Fruit fly (Drosophila melanogaster) whole organism, prepupa: ENCODE results near the gene CG31689.
A peak's percentile ranks its signal among the peaks of the same experiment; 100 is the strongest.

Source experiments
- Blimp-1 ChIP-seq: fragments of 200-800 bp; sonication (Bioruptor generic); optimal IDR thresholded peaks from 3 replicates; lab custom pipeline; 2017; ENCODE audit warnings: missing biosample characterization, missing genetic modification characterization, mild to moderate bottlenecking, moderate library complexity, missing genetic modification reagents
- CG11294 ChIP-seq: fragments of 200-800 bp; sonication (Bioruptor generic); IDR thresholded peaks from 2 replicates; pipeline ENCODE4 v1.3.6; 2022; ENCODE audit warnings: missing biosample characterization, missing genetic modification characterization
- CG11902 ChIP-seq: fragments of 200-800 bp; sonication (Bioruptor generic); optimal IDR thresholded peaks from 3 replicates; lab custom pipeline; 2016; ENCODE audit warnings: missing biosample characterization, missing genetic modification characterization
- CG15336 ChIP-seq: fragments of 200-800 bp; sonication (Bioruptor generic); IDR thresholded peaks from 2 replicates; pipeline ENCODE4 v1.3.6; 2022; ENCODE audit warnings: missing biosample characterization, missing genetic modification characterization
- CG1621 ChIP-seq: fragments of 200-800 bp; sonication (Bioruptor generic); optimal IDR thresholded peaks from 3 replicates; lab custom pipeline; 2018; ENCODE audit warnings: missing biosample characterization, mild to moderate bottlenecking, missing genetic modification characterization
- CG16779 ChIP-seq: fragments of 200-800 bp; sonication (Bioruptor generic); optimal IDR thresholded peaks from 3 replicates; lab custom pipeline; 2017; ENCODE audit warnings: missing biosample characterization, mild to moderate bottlenecking, missing genetic modification characterization
- CG32006 ChIP-seq: fragments of 200-800 bp; sonication (Bioruptor generic); optimal IDR thresholded peaks from 3 replicates; lab custom pipeline; 2017; ENCODE audit warnings: missing biosample characterization, mild to moderate bottlenecking, missing genetic modification characterization
- CG4318 ChIP-seq: fragments of 200-800 bp; sonication (Bioruptor generic); optimal IDR thresholded peaks from 3 replicates; lab custom pipeline; 2017; ENCODE audit warnings: missing biosample characterization, mild to moderate bottlenecking, missing genetic modification characterization
- CG6163 ChIP-seq: fragments of 200-800 bp; sonication (Bioruptor generic); IDR thresholded peaks from 3 replicates; pipeline ENCODE4 v1.3.6; 2022; ENCODE audit warnings: missing biosample characterization, missing genetic modification characterization
- CG6276 ChIP-seq: fragments of 200-800 bp; sonication (Bioruptor generic); optimal IDR thresholded peaks from 2 replicates; lab custom pipeline; 2017; ENCODE audit warnings: missing biosample characterization, mild to moderate bottlenecking, missing genetic modification characterization
- CG6854 ChIP-seq: fragments of 200-800 bp; sonication (Bioruptor generic); optimal IDR thresholded peaks from 2 replicates; lab custom pipeline; 2017; ENCODE audit warnings: missing biosample characterization, mild to moderate bottlenecking, missing genetic modification characterization
- CG7368 ChIP-seq: fragments of 200-800 bp; sonication (Bioruptor generic); optimal IDR thresholded peaks from 3 replicates; lab custom pipeline; 2016; ENCODE audit warnings: missing biosample characterization, missing genetic modification characterization
- CG8319 ChIP-seq: fragments of 200-800 bp; sonication (Bioruptor generic); optimal IDR thresholded peaks from 3 replicates; lab custom pipeline; 2016; ENCODE audit warnings: missing biosample characterization, missing genetic modification characterization
- CG9139 ChIP-seq: fragments of 200-800 bp; sonication (Bioruptor generic); optimal IDR thresholded peaks from 3 replicates; lab custom pipeline; 2017; ENCODE audit warnings: missing biosample characterization, mild to moderate bottlenecking, missing genetic modification characterization
- Eip78C ChIP-seq: fragments of 200-800 bp; sonication (Bioruptor generic); peaks from one replicate; lab custom pipeline; 2016; ENCODE audit warnings: missing biosample characterization, missing genetic modification characterization
- Eip93F ChIP-seq: fragments of 200-800 bp; sonication (Bioruptor generic); optimal IDR thresholded peaks from 2 replicates; lab custom pipeline; 2016; ENCODE audit warnings: missing biosample characterization, mild to moderate bottlenecking, missing genetic modification characterization
- Ets21C ChIP-seq: fragments of 200-800 bp; sonication (Bioruptor generic); optimal IDR thresholded peaks from 3 replicates; lab custom pipeline; 2016; ENCODE audit warnings: missing biosample characterization, missing genetic modification characterization
- Ets96B ChIP-seq: fragments of 200-800 bp; optimal IDR thresholded peaks from 2 replicates; lab custom pipeline; 2019; ENCODE audit warnings: missing biosample characterization, mild to moderate bottlenecking, missing genetic modification characterization, moderate library complexity
- Gug ChIP-seq: fragments of 200-800 bp; sonication (Bioruptor generic); IDR thresholded peaks from 2 replicates; pipeline ENCODE4 v1.3.6; 2022; ENCODE audit warnings: missing biosample characterization, missing genetic modification characterization
- Hr39 ChIP-seq: fragments of 200-800 bp; sonication (Bioruptor generic); optimal IDR thresholded peaks from 2 replicates; lab custom pipeline; 2016; ENCODE audit warnings: missing biosample characterization, missing genetic modification characterization
- Hr4 ChIP-seq: fragments of 200-800 bp; sonication (Bioruptor generic); optimal IDR thresholded peaks from 3 replicates; lab custom pipeline; 2016; ENCODE audit warnings: missing biosample characterization, missing genetic modification characterization
- Lpt ChIP-seq: fragments of 200-800 bp; sonication (Bioruptor generic); optimal IDR thresholded peaks from 3 replicates; lab custom pipeline; 2016; ENCODE audit warnings: missing biosample characterization, missing genetic modification characterization
- Met ChIP-seq: fragments of 200-800 bp; sonication (Bioruptor generic); optimal IDR thresholded peaks from 3 replicates; lab custom pipeline; 2016; ENCODE audit warnings: missing biosample characterization, missing genetic modification characterization
- OdsH ChIP-seq: fragments of 200-800 bp; sonication (Bioruptor generic); optimal IDR thresholded peaks from 3 replicates; lab custom pipeline; 2016; ENCODE audit warnings: missing biosample characterization, missing genetic modification characterization
- Smox ChIP-seq: fragments of 200-800 bp; sonication (Bioruptor generic); optimal IDR thresholded peaks from 3 replicates; lab custom pipeline; 2016; ENCODE audit warnings: missing biosample characterization, missing genetic modification characterization
- Sox14 ChIP-seq: fragments of 200-800 bp; sonication (Bioruptor generic); optimal IDR thresholded peaks from 3 replicates; lab custom pipeline; 2016; ENCODE audit warnings: missing biosample characterization, missing genetic modification characterization
- dac ChIP-seq: fragments of 200-800 bp; sonication (Bioruptor generic); optimal IDR thresholded peaks from 2 replicates; lab custom pipeline; 2017; ENCODE audit warnings: missing biosample characterization, mild to moderate bottlenecking, missing genetic modification characterization
- eg ChIP-seq: fragments of 200-800 bp; sonication (Bioruptor generic); IDR thresholded peaks from 3 replicates; pipeline ENCODE4 v1.3.6; 2022; ENCODE audit warnings: missing biosample characterization, missing genetic modification characterization
- fd59A ChIP-seq: fragments of 200-800 bp; sonication (Bioruptor generic); optimal IDR thresholded peaks from 2 replicates; lab custom pipeline; 2017; ENCODE audit warnings: missing biosample characterization, mild to moderate bottlenecking, missing genetic modification characterization, missing genetic modification reagents
- lz ChIP-seq: fragments of 200-800 bp; sonication (Bioruptor generic); optimal IDR thresholded peaks from 3 replicates; lab custom pipeline; 2016; ENCODE audit warnings: missing biosample characterization, missing genetic modification characterization
- net ChIP-seq: fragments of 200-800 bp; sonication (Bioruptor generic); optimal IDR thresholded peaks from 3 replicates; lab custom pipeline; 2016; ENCODE audit warnings: missing biosample characterization, missing genetic modification characterization
- pdm3 ChIP-seq: fragments of 200-800 bp; sonication (Bioruptor generic); optimal IDR thresholded peaks from 3 replicates; lab custom pipeline; 2016; ENCODE audit warnings: missing biosample characterization, missing genetic modification characterization
- salr ChIP-seq, 2 experiments: fragments of 200-800 bp; sonication (Bioruptor generic); optimal IDR thresholded peaks; 3 replicates each; lab custom pipeline; 2016 to 2018; ENCODE audit warnings: missing biosample characterization in 2 of 2, missing genetic modification characterization in 2 of 2, mild to moderate bottlenecking in 1 of 2
- svp ChIP-seq: fragments of 200-800 bp; sonication (Bioruptor generic); peaks from one replicate; lab custom pipeline; 2016; ENCODE audit warnings: missing biosample characterization, missing genetic modification characterization
- topi ChIP-seq: fragments of 200-800 bp; sonication (Bioruptor generic); optimal IDR thresholded peaks from 3 replicates; lab custom pipeline; 2016; ENCODE audit warnings: missing biosample characterization, missing genetic modification characterization
- vri ChIP-seq: fragments of 200-800 bp; sonication (Bioruptor generic); optimal IDR thresholded peaks from 3 replicates; lab custom pipeline; 2016; ENCODE audit warnings: missing biosample characterization, mild to moderate bottlenecking, missing genetic modification characterization

CG31689 gene

dm6 chr2L:2752460-2753411, 27.3 kb downstream of the CG31689 start, which contains the start of gene Pgk (continued):
- TF ChIP-seq CG6854 (GFP tag; lab: Kevin White, UChicago) = peak; percentile 93
- peak; percentile 69 for TF ChIP-seq CG16779
- peak; percentile 91 for TF ChIP-seq Eip78C
- peak; percentile 61 for TF ChIP-seq CG1621 (tag; lab: Kevin White, UChicago)
- peak; percentile 49 for TF ChIP-seq Hr39 (GFP tag; lab: Kevin White, UChicago)
- peak; percentile 46 for TF ChIP-seq dac (GFP tag; lab: Kevin White, UChicago)
- TF ChIP-seq Ets96B (tag; lab: Kevin White, UChicago) = peak; percentile 24
- TF ChIP-seq Ets21C (GFP tag; lab: Kevin White, UChicago) = peak; percentile 59
- TF ChIP-seq topi (GFP tag; lab: Kevin White, UChicago) = peak; percentile 72
- TF ChIP-seq Blimp-1 (GFP tag; lab: Kevin White, UChicago) = no peak
- no peak for TF ChIP-seq CG15336 (GFP tag; lab: Robert Waterston, UW)
- peak; percentile 55 for TF ChIP-seq Hr4 (GFP tag; lab: Kevin White, UChicago)
- no peak for TF ChIP-seq eg (GFP tag; lab: Robert Waterston, UW)
- TF ChIP-seq Sox14 = peak; percentile 71
- no peak for TF ChIP-seq OdsH
- peak; percentile 49 for TF ChIP-seq net (GFP tag; lab: Kevin White, UChicago)
- TF ChIP-seq CG4318 (GFP tag; lab: Kevin White, UChicago) = peak; percentile 12
- TF ChIP-seq svp (GFP tag; lab: Kevin White, UChicago) = peak; percentile 92
- peak; percentile 72 for TF ChIP-seq Smox (GFP tag; lab: Kevin White, UChicago)
- peak; percentile 78 for TF ChIP-seq CG9139 (GFP tag; lab: Kevin White, UChicago)
- TF ChIP-seq CG11902 = no peak
- no peak for TF ChIP-seq Gug (GFP tag; lab: Robert Waterston, UW)
- TF ChIP-seq CG6163 (GFP tag; lab: Robert Waterston, UW) = no peak
- TF ChIP-seq CG6276 (GFP tag; lab: Kevin White, UChicago) = peak; percentile 75
- peak; percentile 38 for TF ChIP-seq lz (GFP tag; lab: Kevin White, UChicago)
- peak; percentile 48 for TF ChIP-seq CG32006
- peak; percentile 48 for TF ChIP-seq pdm3 (GFP tag; lab: Kevin White, UChicago)
- peak; percentile 21 for TF ChIP-seq CG7368 (GFP tag; lab: Kevin White, UChicago)
- TF ChIP-seq salr (GFP tag; optimal IDR thresholded peaks at IDR 0.05; lab: Kevin White, UChicago) = peak in 1 of 2 experiments; percentile 34
- peak; percentile 18 for TF ChIP-seq CG8319 (GFP tag; lab: Kevin White, UChicago)
- TF ChIP-seq Eip93F (GFP tag; lab: Kevin White, UChicago) = peak; percentile 67
- peak; percentile 7 for TF ChIP-seq fd59A (GFP tag; lab: Kevin White, UChicago)
- TF ChIP-seq CG11294 (GFP tag; lab: Robert Waterston, UW) = no peak
- TF ChIP-seq Met (GFP tag; lab: Kevin White, UChicago) = peak; percentile 72
- peak; percentile 82 for TF ChIP-seq Lpt (GFP tag; lab: Kevin White, UChicago)

dm6 chr2L:2753789-2754436, 28.4 kb downstream of the CG31689 start:
- no peak for TF ChIP-seq CG32006
- peak; percentile 40 for TF ChIP-seq vri (GFP tag; lab: Kevin White, UChicago)
- peak; percentile 62 for TF ChIP-seq svp (GFP tag; lab: Kevin White, UChicago)
